Worm (Caenorhabditis elegans): ENCODE results near the gene srj-5.

Gene srj-5

DNA sequence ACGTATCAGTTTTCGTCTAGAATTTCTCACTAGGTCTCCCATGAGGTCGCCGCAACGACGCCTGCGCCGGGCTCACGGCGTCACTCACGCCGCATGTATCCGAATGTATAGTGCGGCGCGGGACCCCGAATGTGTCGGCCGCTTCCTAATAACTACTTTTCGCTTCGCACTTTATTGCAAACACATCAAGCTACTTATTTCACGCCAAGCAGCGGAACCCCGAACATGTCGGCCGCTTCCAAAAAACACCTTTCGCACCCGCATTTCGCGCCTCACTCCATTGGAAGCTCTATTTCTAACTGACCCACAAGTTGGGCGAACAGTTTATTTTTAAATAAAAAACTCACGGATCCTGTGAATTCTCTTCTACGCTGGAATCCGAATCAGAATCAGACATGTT, 23.2 kb upstream of the srj-5 start:
- TF ChIP-seq nhr-25 (tag; optimal IDR thresholded peaks at IDR 0.05) = no peak
- TF ChIP-seq ztf-11 (tag; optimal IDR thresholded peaks at IDR 0.05) = no peak
- TF ChIP-seq snpc-4 (tag; optimal IDR thresholded peaks at IDR 0.05) = peak; percentile 38
- no peak for TF ChIP-seq ztf-4 (tag; optimal IDR thresholded peaks at IDR 0.05)
- TF ChIP-seq ama-1 (optimal IDR thresholded peaks at IDR 0.05) = no peak
- no peak for TF ChIP-seq ceh-16 (tag; optimal IDR thresholded peaks at IDR 0.05)
- no peak for TF ChIP-seq mab-5 (tag; optimal IDR thresholded peaks at IDR 0.05)
- no peak for TF ChIP-seq ztf-1 (GFP tag; conservative IDR thresholded peaks at IDR 0.05)

DNA sequence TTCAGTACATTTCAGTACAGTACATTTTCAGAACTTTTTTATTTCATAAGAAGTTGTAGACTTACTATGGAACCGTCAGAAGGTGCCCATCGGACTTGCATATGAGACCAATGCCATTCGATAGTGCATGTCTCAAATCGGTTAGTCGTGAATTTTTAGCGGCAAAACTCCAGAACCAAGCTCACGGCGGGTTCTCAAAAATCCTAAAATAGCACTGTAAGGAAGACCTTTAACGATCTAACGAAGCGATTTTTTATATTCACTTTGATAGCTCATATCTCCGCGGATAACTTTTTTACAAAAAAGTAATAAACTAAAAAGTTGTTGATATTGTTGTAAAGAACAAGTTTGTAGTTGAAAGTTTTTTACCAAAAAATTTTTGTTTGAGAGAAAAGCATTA, 21.4 kb upstream of the srj-5 start, which contains the start of gene sru-25:
Gene sru-25, minus strand, starts transcription at position 101 of the 400 bp plus-strand sequence.
- no peak for TF ChIP-seq nhr-21 (tag; optimal IDR thresholded peaks at IDR 0.05)
- no peak for TF ChIP-seq aly-2 (tag; optimal IDR thresholded peaks at IDR 0.05)
- no peak for TF ChIP-seq unc-55 (GFP tag; optimal IDR thresholded peaks at IDR 0.05)
- no peak for TF ChIP-seq nhr-129 (tag; optimal IDR thresholded peaks at IDR 0.05)
- TF ChIP-seq lin-13 (GFP tag; optimal IDR thresholded peaks at IDR 0.05) = no peak

DNA sequence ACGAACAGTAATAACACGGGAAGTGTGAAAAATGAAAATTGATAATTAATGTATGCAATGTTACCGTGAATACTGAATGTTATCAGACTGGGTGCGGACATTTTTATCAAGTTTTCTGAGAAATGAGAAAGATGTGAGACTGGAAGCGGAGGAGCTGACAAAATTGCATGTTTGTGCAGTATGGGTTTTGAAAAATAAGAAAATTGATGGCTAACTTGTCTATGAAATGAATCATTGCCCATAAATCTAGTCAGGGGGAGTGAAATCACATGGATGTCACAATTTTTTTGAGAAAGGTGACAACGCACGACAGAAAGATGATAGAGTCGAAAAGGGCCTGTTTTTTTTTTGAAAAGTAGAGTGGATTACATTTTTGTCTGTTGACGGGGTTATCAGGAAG, 18.5 kb upstream of the srj-5 start, which contains the start of gene sru-24:
Gene sru-24, minus strand, starts transcription at position 101 of the 400 bp plus-strand sequence.
- TF ChIP-seq nhr-6 (tag; optimal IDR thresholded peaks at IDR 0.05) (no peak), snpc-4 (tag; optimal IDR thresholded peaks at IDR 0.05) (no peak), F13H6.1 (tag; optimal IDR thresholded peaks at IDR 0.05) (no peak), nhr-21 (tag; optimal IDR thresholded peaks at IDR 0.05) (no peak), sem-4 (tag; optimal IDR thresholded peaks at IDR 0.05) (no peak), skn-1 (tag; optimal IDR thresholded peaks at IDR 0.05) (no peak), egl-27 (tag; optimal IDR thresholded peaks at IDR 0.05) (no peak), ztf-11 (tag; optimal IDR thresholded peaks at IDR 0.05) (no peak), unc-62 (GFP tag; optimal IDR thresholded peaks at IDR 0.05) (no peak), lin-13 (GFP tag; optimal IDR thresholded peaks at IDR 0.05) (no peak), mbf-1 (tag; optimal IDR thresholded peaks at IDR 0.05) (no peak), nhr-77 (tag; optimal IDR thresholded peaks at IDR 0.05) (no peak), alr-1 (tag; optimal IDR thresholded peaks at IDR 0.05) (no peak), nhr-129 (tag; optimal IDR thresholded peaks at IDR 0.05) (no peak), unc-55 (GFP tag; optimal IDR thresholded peaks at IDR 0.05) (no peak), fos-1 (tag; optimal IDR thresholded peaks at IDR 0.05) (no peak), gmeb-1 (tag; optimal IDR thresholded peaks at IDR 0.05) (no peak)

DNA sequence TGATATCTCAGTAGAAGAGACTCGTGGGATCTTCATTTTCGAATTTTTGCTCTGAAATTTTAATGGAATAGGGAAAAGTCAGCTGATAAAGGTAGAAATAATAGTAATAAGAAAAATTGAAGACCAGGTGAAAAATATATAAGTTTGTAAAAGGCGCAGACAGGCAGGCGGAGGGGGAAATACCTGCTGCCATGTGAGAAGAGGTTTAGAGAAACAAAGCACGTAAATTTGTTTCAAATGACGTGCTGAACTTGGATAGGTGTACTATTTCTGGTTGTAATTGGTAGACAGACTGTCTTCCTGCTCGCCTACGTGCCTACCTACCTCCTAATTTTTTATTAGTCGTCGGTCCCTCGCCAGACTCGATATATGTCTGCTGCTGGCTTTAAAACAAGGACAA, 14.6 kb upstream of the srj-5 start, which contains the start of gene nhr-180:
Gene nhr-180, minus strand, starts transcription at position 52 of the 400 bp plus-strand sequence.
- TF ChIP-seq elt-3 (tag; optimal IDR thresholded peaks at IDR 0.05) (no peak), peb-1 (tag; optimal IDR thresholded peaks at IDR 0.05) (no peak), unc-39 (tag; optimal IDR thresholded peaks at IDR 0.05) (no peak), ztf-11 (tag; optimal IDR thresholded peaks at IDR 0.05) (no peak), nhr-6 (tag; optimal IDR thresholded peaks at IDR 0.05) (no peak), sma-9 (GFP tag; optimal IDR thresholded peaks at IDR 0.05) (peak; percentile 76), sma-9 (tag; optimal IDR thresholded peaks at IDR 0.05) (no peak), ZK546.5 (tag; optimal IDR thresholded peaks at IDR 0.05) (no peak)

DNA sequence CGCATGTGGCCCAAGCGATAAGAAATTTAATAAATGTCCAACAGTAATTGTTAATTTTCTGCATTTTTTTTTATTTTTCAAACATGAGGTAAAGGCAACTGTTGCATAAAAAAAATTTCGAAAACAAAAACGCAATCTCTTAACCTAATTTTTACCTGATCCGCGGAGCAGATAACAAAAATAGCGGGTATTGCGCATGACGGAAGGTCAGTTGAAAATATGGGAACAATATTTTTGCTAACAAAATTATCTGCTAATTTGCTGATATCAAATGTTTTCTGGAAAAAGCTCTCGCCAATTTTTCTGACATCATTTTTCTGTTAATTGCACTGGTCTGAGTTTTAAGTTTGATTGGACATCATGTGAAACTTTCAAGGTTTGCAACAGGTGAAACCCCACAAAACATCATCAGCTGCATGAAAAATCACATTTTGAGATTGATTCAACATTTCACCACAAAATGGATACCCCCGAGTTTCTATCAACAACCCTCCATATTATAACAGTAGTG, 11.6 kb upstream of the srj-5 start, which contains the start of the genes F31F4.11 and srh-266:
Gene F31F4.11, minus strand, starts transcription at position 101 of the 511 bp plus-strand sequence.
Gene srh-266, plus strand, starts transcription at position 461 of the 511 bp plus-strand sequence.
- TF ChIP-seq Y55F3AM.14 (GFP tag; optimal IDR thresholded peaks at IDR 0.05) (no peak), alr-1 (tag; optimal IDR thresholded peaks at IDR 0.05) (no peak)

DNA sequence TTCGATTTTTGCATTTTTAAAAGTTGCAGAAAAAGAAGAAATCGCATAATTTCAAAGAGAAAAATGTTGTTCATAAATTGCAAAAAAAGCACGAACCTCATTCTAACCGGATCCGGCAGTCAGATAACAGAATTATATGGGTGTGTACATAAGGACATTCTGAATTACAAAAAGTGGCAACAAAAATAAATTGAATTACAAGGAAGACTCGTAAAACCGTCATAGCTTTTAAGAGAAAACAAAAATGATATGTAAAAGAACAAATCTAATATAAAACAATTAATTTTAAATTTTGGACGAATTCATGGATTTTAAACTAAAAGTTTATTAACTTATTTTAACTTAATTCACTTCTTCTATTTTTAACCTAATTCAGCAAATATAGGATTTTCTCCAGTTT, 7.4 kb upstream of the srj-5 start, which contains the start of gene F31F4.17:
Gene F31F4.17, minus strand, starts transcription at position 101 of the 400 bp plus-strand sequence.
- TF ChIP-seq Y55F3AM.14 (GFP tag; optimal IDR thresholded peaks at IDR 0.05) = no peak
- no peak for TF ChIP-seq nhr-25 (tag; optimal IDR thresholded peaks at IDR 0.05)
- no peak for TF ChIP-seq C34F6.9 (tag; optimal IDR thresholded peaks at IDR 0.05)
- no peak for TF ChIP-seq egl-27 (tag; optimal IDR thresholded peaks at IDR 0.05)
- TF ChIP-seq lin-39 (tag; optimal IDR thresholded peaks at IDR 0.05) = no peak
- TF ChIP-seq lin-13 (GFP tag; optimal IDR thresholded peaks at IDR 0.05) = no peak
- TF ChIP-seq nhr-6 (tag; optimal IDR thresholded peaks at IDR 0.05) = no peak
- no peak for TF ChIP-seq ama-1 (optimal IDR thresholded peaks at IDR 0.05)
- TF ChIP-seq alr-1 (tag; optimal IDR thresholded peaks at IDR 0.05) = no peak
- no peak for TF ChIP-seq fos-1 (tag; optimal IDR thresholded peaks at IDR 0.05)
- no peak for TF ChIP-seq ztf-1 (GFP tag; conservative IDR thresholded peaks at IDR 0.05)
